Worm (Caenorhabditis elegans) whole organism, early embryonic: ENCODE measurements around the gene tpa-1.

ENCODE experiments used
- B0310.2 ChIP-seq: sonication (generic microtip); optimal IDR thresholded peaks from 2 replicates; lab custom pipeline; 2016; ENCODE audit warnings: mild to moderate bottlenecking, missing genetic modification characterization, missing compliant biosample characterization
- F13C5.2 ChIP-seq: sonication (generic microtip); optimal IDR thresholded peaks from 2 replicates; lab custom pipeline; 2017; ENCODE audit warnings: mild to moderate bottlenecking, missing genetic modification characterization, inconsistent platforms, missing compliant biosample characterization
- aly-1 ChIP-seq: sonication (generic microtip); optimal IDR thresholded peaks from 2 replicates; lab custom pipeline; 2016; ENCODE audit warnings: missing genetic modification characterization, missing compliant biosample characterization
- ama-1 ChIP-seq: fragments of 150-350 bp; optimal IDR thresholded peaks from 2 replicates; lab custom pipeline; 2014
- ceh-13 ChIP-seq: fragments of 200-800 bp; sonication (Bioruptor generic); optimal IDR thresholded peaks from 2 replicates; lab custom pipeline; 2018; ENCODE audit warnings: mild to moderate bottlenecking, missing genetic modification characterization, missing compliant biosample characterization
- ceh-36 ChIP-seq: sonication (generic microtip); optimal IDR thresholded peaks from 2 replicates; lab custom pipeline; 2016; ENCODE audit warnings: missing genetic modification characterization, inconsistent platforms, missing compliant biosample characterization
- ets-7 ChIP-seq: sonication (generic microtip); optimal IDR thresholded peaks from 2 replicates; lab custom pipeline; 2016; ENCODE audit warnings: missing genotype, missing genetic modification characterization, missing compliant biosample characterization
- flt-1 ChIP-seq: fragments of 200-800 bp; sonication (Bioruptor generic); IDR thresholded peaks from 2 replicates; pipeline ENCODE4 v1.3.6; 2022; ENCODE audit warnings: missing genetic modification characterization, missing compliant biosample characterization
- hmbx-1 ChIP-seq: sonication (generic microtip); optimal IDR thresholded peaks from 2 replicates; lab custom pipeline; 2016; ENCODE audit warnings: mild to moderate bottlenecking, missing genetic modification characterization, missing compliant biosample characterization
- hmg-4 ChIP-seq: fragments of 200-800 bp; sonication (Bioruptor generic); optimal IDR thresholded peaks from 2 replicates; lab custom pipeline; 2018; ENCODE audit warnings: mild to moderate bottlenecking, missing genetic modification characterization, missing compliant biosample characterization
- hnd-1 ChIP-seq: sonication (generic microtip); optimal IDR thresholded peaks from 2 replicates; lab custom pipeline; 2016; ENCODE audit warnings: missing genetic modification characterization, missing compliant biosample characterization
- pes-1 ChIP-seq: fragments of 200-800 bp; sonication (Bioruptor generic); IDR thresholded peaks from 2 replicates; pipeline ENCODE4 v1.3.6; 2022; ENCODE audit warnings: missing genetic modification reagents, missing genetic modification characterization, missing compliant biosample characterization
- scrt-1 ChIP-seq: fragments of 200-800 bp; sonication (Bioruptor generic); IDR thresholded peaks from 2 replicates; pipeline ENCODE4 v1.3.6; 2022; ENCODE audit warnings: missing genetic modification characterization, missing compliant biosample characterization
- sea-1 ChIP-seq: fragments of 200-800 bp; sonication (Bioruptor generic); conservative IDR thresholded peaks from 2 replicates; pipeline ENCODE4 v1.3.6; 2022; ENCODE audit warnings: missing genetic modification characterization, missing compliant biosample characterization
- tbx-11 ChIP-seq: fragments of 200-800 bp; sonication (Bioruptor generic); IDR thresholded peaks from 2 replicates; pipeline ENCODE4 v1.3.6; 2022; ENCODE audit warnings: missing genetic modification characterization, missing compliant biosample characterization
- tbx-37 ChIP-seq: fragments of 200-800 bp; sonication (Bioruptor generic); conservative IDR thresholded peaks from 2 replicates; pipeline ENCODE4 v1.3.6; 2022; ENCODE audit warnings: missing genetic modification reagents, missing genetic modification characterization, missing compliant biosample characterization
- tra-4 ChIP-seq: sonication (generic microtip); optimal IDR thresholded peaks from 2 replicates; lab custom pipeline; 2017; ENCODE audit warnings: missing genetic modification characterization, missing compliant biosample characterization

The tpa-1 gene

ce11 chrIV:143807-144371, 52.1 kb downstream of the tpa-1 start:
- TF ChIP-seq tbx-37 (GFP tag; lab: Robert Waterston, UW) (peak; percentile 95), flt-1 (GFP tag; lab: Robert Waterston, UW) (peak; percentile 98), tbx-11 (GFP tag; lab: Robert Waterston, UW) (peak; percentile 97), ama-1 (lab: Kevin White, UChicago) (peak; percentile 53), hmbx-1 (tag; lab: Kevin White, UChicago) (peak; percentile 87), pes-1 (GFP tag; lab: Robert Waterston, UW) (peak; percentile 98), scrt-1 (GFP tag; lab: Robert Waterston, UW) (peak; percentile 99), aly-1 (tag; lab: Kevin White, UChicago) (peak; percentile 91), F13C5.2 (tag; lab: Kevin White, UChicago) (peak; percentile 97), hnd-1 (tag; lab: Kevin White, UChicago) (peak; percentile 84), ets-7 (tag; lab: Kevin White, UChicago) (peak; percentile 79), ceh-36 (tag; lab: Kevin White, UChicago) (peak; percentile 96), tra-4 (peak; percentile 88), ceh-13 (GFP tag; lab: Kevin White, UChicago) (peak; percentile 96), sea-1 (GFP tag; lab: Robert Waterston, UW) (peak; percentile 96), hmg-4 (peak; percentile 99), B0310.2 (tag; lab: Kevin White, UChicago) (peak; percentile 93)

DNA sequence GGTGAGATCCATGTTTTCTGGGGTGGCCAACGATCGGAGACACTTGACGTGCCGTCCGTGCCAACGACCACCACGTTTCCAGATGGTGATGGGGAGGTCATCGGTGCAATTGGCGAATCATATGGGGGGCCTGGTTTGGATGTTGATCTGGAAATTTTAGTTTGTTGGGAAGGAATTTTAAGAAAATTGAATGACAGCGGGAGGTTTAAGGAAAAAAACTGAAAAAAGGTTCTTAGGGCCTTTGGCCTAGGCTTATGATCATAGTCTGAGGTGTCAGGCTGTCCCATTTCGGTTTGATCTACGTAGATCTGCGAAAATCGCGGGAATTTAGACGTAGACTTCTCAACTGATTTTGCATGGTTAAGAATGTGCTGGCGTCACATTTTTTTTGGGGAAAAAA, 56.0 kb downstream of the tpa-1 start, which contains the start of gene col-99:
Gene col-99, minus strand, starts transcription at position 101 of the 400 bp plus-strand sequence.
- no peak for TF ChIP-seq tbx-11 (GFP tag; lab: Robert Waterston, UW)
- TF ChIP-seq hmbx-1 (tag; lab: Kevin White, UChicago): no peak
- TF ChIP-seq ets-7 (tag; lab: Kevin White, UChicago): no peak
- no peak for TF ChIP-seq hnd-1 (tag; lab: Kevin White, UChicago)

DNA sequence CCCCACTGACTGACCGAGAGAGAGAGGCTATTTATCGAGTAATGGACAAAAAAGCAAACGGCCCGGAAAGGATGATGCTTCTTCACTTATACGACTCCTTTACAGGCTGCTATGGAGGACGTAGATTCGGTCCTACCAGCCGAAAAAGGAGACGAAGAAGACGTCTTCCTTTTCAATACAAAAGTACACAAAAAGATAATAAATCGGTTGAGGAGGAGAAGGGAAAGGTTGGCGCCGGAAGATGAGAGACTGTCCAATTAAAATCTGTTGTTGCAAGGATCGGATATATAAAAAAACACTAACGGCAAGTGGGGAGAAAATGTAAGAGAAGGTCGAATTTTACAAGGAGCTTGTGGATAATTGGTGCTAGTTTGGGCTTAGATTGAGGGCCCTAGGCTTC, 57.0 kb downstream of the tpa-1 start:
- TF ChIP-seq pes-1 (GFP tag; lab: Robert Waterston, UW): no peak
- TF ChIP-seq B0310.2 (tag; lab: Kevin White, UChicago): no peak
- no peak for TF ChIP-seq aly-1 (tag; lab: Kevin White, UChicago)
- no peak for TF ChIP-seq ceh-36 (tag; lab: Kevin White, UChicago)
- no peak for TF ChIP-seq scrt-1 (GFP tag; lab: Robert Waterston, UW)

- TF ChIP-seq F13C5.2 (tag; lab: Kevin White, UChicago): no peak
- no peak for TF ChIP-seq B0310.2 (tag; lab: Kevin White, UChicago)
- TF ChIP-seq sea-1 (GFP tag; lab: Robert Waterston, UW): no peak
- no peak for TF ChIP-seq hmbx-1 (tag; lab: Kevin White, UChicago)
- no peak for TF ChIP-seq scrt-1 (GFP tag; lab: Robert Waterston, UW)
- no peak for TF ChIP-seq flt-1 (GFP tag; lab: Robert Waterston, UW)
- no peak for TF ChIP-seq pes-1 (GFP tag; lab: Robert Waterston, UW)
- TF ChIP-seq aly-1 (tag; lab: Kevin White, UChicago): no peak
- TF ChIP-seq hnd-1 (tag; lab: Kevin White, UChicago): no peak
- no peak for TF ChIP-seq tbx-11 (GFP tag; lab: Robert Waterston, UW)
- no peak for TF ChIP-seq tra-4
- TF ChIP-seq hmg-4: no peak
- TF ChIP-seq ceh-13 (GFP tag; lab: Kevin White, UChicago): no peak
- no peak for TF ChIP-seq ceh-36 (tag; lab: Kevin White, UChicago)
- TF ChIP-seq tbx-37 (GFP tag; lab: Robert Waterston, UW): no peak
Measured at ce11 chrIV:149794-150193, 58.0 kb downstream of the tpa-1 start.

ce11 chrIV:157809-158208, 66.0 kb downstream of the tpa-1 start, which contains the start of gene gegf-1:
Gene gegf-1 (minus strand): TSS chrIV:157909.
- no peak for TF ChIP-seq ceh-36 (tag; lab: Kevin White, UChicago)
- no peak for TF ChIP-seq scrt-1 (GFP tag; lab: Robert Waterston, UW)
- no peak for TF ChIP-seq hnd-1 (tag; lab: Kevin White, UChicago)

ce11 chrIV:158662-159061, 66.9 kb downstream of the tpa-1 start, which contains the start of gene Y38C1AA.7:
Gene Y38C1AA.7 (plus strand): TSS chrIV:158962.
- TF ChIP-seq tbx-11 (GFP tag; lab: Robert Waterston, UW): no peak
- no peak for TF ChIP-seq ets-7 (tag; lab: Kevin White, UChicago)
- no peak for TF ChIP-seq tbx-37 (GFP tag; lab: Robert Waterston, UW)
- no peak for TF ChIP-seq scrt-1 (GFP tag; lab: Robert Waterston, UW)
- no peak for TF ChIP-seq hmg-4
- TF ChIP-seq flt-1 (GFP tag; lab: Robert Waterston, UW): no peak
- no peak for TF ChIP-seq ceh-36 (tag; lab: Kevin White, UChicago)
- no peak for TF ChIP-seq sea-1 (GFP tag; lab: Robert Waterston, UW)
- TF ChIP-seq ceh-13 (GFP tag; lab: Kevin White, UChicago): no peak
- no peak for TF ChIP-seq aly-1 (tag; lab: Kevin White, UChicago)
- TF ChIP-seq tra-4: no peak
- no peak for TF ChIP-seq hnd-1 (tag; lab: Kevin White, UChicago)
- no peak for TF ChIP-seq pes-1 (GFP tag; lab: Robert Waterston, UW)
- TF ChIP-seq F13C5.2 (tag; lab: Kevin White, UChicago): no peak

DNA sequence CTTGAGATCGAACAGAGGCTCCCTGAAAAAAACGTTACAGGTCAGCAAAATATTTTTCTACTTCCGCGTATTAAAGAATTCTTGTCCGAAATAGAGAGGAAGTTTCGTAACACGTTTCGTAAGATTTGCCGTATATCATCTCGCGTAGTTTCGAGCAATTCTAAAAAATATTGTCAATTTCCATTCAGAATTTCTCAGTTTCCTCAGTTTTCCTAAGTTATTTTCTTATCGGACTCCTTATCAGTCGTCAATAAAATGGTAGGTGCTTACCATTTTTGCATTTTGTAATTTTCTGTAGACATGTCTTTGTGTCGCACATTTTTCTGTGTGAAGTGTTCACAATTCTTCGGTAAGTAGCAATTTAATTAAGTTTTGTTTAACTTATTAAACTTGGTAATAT, 68.1 kb downstream of the tpa-1 start, which contains the start of gene Y38C1AA.19:
Gene Y38C1AA.19, plus strand, starts transcription at position 301 of the 400 bp plus-strand sequence.
- TF ChIP-seq ceh-13 (GFP tag; lab: Kevin White, UChicago): no peak
- TF ChIP-seq F13C5.2 (tag; lab: Kevin White, UChicago): no peak
- no peak for TF ChIP-seq pes-1 (GFP tag; lab: Robert Waterston, UW)
- TF ChIP-seq tbx-37 (GFP tag; lab: Robert Waterston, UW): no peak
- TF ChIP-seq ama-1 (lab: Kevin White, UChicago): no peak
- no peak for TF ChIP-seq tbx-11 (GFP tag; lab: Robert Waterston, UW)
- no peak for TF ChIP-seq tra-4
- no peak for TF ChIP-seq sea-1 (GFP tag; lab: Robert Waterston, UW)
- no peak for TF ChIP-seq aly-1 (tag; lab: Kevin White, UChicago)
- TF ChIP-seq hmg-4: no peak
